Fruit fly (Drosophila melanogaster): ENCODE results near the gene crn.
A peak's percentile ranks its signal among the peaks of the same experiment; 100 is the strongest.

DNA sequence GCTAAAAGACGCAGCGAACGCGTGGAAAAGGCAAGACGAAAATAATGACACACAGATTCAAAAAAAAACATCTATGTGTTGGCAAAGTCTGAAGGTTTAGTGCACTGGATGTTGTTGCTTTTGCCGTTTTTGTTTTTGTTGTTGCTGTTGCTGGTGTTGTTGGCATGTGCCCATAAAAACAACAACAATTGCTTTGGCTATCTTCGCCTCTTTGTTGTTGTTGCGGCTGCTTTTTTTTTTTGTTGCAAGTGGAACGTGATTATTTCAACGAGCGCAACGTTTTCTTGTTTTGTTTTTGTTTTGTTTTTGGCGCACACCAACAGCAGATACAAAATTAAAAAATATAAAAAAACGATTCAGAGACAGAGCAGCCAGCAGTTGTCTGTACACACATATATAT is 39.4 kb upstream of the crn start:
- TF ChIP-seq CG12219 (GFP tag; optimal IDR thresholded peaks at IDR 0.05) (no peak), vfl (GFP tag; optimal IDR thresholded peaks at IDR 0.05) (no peak), nom (GFP tag; optimal IDR thresholded peaks at IDR 0.05) (peak; percentile 99), CG8089 (GFP tag; optimal IDR thresholded peaks at IDR 0.05) (no peak), Trl (optimal IDR thresholded peaks at IDR 0.05) (no peak), Trl (GFP tag; optimal IDR thresholded peaks at IDR 0.05) (no peak), h (optimal IDR thresholded peaks at IDR 0.05) (no peak), sima (GFP tag; optimal IDR thresholded peaks at IDR 0.05) (no peak), rib (GFP tag; IDR thresholded peaks at IDR 0.05) (no peak)
